Worm (Caenorhabditis elegans) whole organism, L3 larva: Measurements from ENCODE around the gene zyg-1.

ENCODE experiments used
- R02D3.7 ChIP-seq: fragments of 150-350 bp; optimal IDR thresholded peaks from 2 replicates; lab custom pipeline; 2014; ENCODE audit warnings: missing biosample characterization, missing genetic modification characterization
- ZK546.5 ChIP-seq: sonication (generic microtip); optimal IDR thresholded peaks from 2 replicates; lab custom pipeline; 2017; ENCODE audit warnings: missing biosample characterization, missing genetic modification characterization
- ceh-28 ChIP-seq: fragments of 150-350 bp; optimal IDR thresholded peaks from 2 replicates; lab custom pipeline; 2014; ENCODE audit warnings: missing biosample characterization, missing genetic modification reagents, missing genetic modification characterization
- ceh-9 ChIP-seq: sonication (generic microtip); optimal IDR thresholded peaks from 2 replicates; lab custom pipeline; 2018; ENCODE audit warnings: missing biosample characterization, missing genetic modification characterization
- egl-27 ChIP-seq: sonication (generic microtip); optimal IDR thresholded peaks from 4 replicates; lab custom pipeline; 2017; ENCODE audit warnings: missing biosample characterization, missing genetic modification reagents, missing genetic modification characterization
- egl-5 ChIP-seq: fragments of 150-350 bp; optimal IDR thresholded peaks from 2 replicates; lab custom pipeline; 2017; ENCODE audit warnings: missing biosample characterization, missing genetic modification reagents, missing genetic modification characterization, inconsistent platforms
- elt-1 ChIP-seq: fragments of 150-350 bp; optimal IDR thresholded peaks from 2 replicates; lab custom pipeline; 2014; ENCODE audit warnings: missing biosample characterization, missing genetic modification characterization
- elt-2 ChIP-seq: sonication (generic microtip); optimal IDR thresholded peaks from 2 replicates; lab custom pipeline; 2016; ENCODE audit warnings: missing genetic modification reagents, mild to moderate bottlenecking, missing genetic modification characterization, missing compliant biosample characterization
- elt-3 ChIP-seq, 3 experiments: fragments of 150-350 bp in 1 of 3; sonication (generic microtip) in 2 of 3; optimal IDR thresholded peaks; 2 replicates in 2 of 3; 4 replicates in 1 of 3; lab custom pipeline; 2014 to 2017; ENCODE audit warnings: missing biosample characterization in 3 of 3, missing genetic modification characterization in 3 of 3
- fkh-10 ChIP-seq: sonication (generic microtip); optimal IDR thresholded peaks from 2 replicates; lab custom pipeline; 2017; ENCODE audit warnings: missing biosample characterization, missing genetic modification reagents, missing genetic modification characterization
- fkh-2 ChIP-seq: fragments of 150-350 bp; optimal IDR thresholded peaks from 2 replicates; lab custom pipeline; 2014; ENCODE audit warnings: missing biosample characterization, missing genetic modification reagents, missing genetic modification characterization
- hmg-11 ChIP-seq: sonication (generic microtip); optimal IDR thresholded peaks from 2 replicates; lab custom pipeline; 2016; ENCODE audit warnings: missing genetic modification characterization, missing compliant biosample characterization
- lin-15B ChIP-seq: fragments of 150-350 bp; optimal IDR thresholded peaks from 2 replicates; lab custom pipeline; 2014; ENCODE audit warnings: missing biosample characterization, missing genetic modification characterization
- lin-39 ChIP-seq: fragments of 150-350 bp; optimal IDR thresholded peaks from 2 replicates; lab custom pipeline; 2018; ENCODE audit warnings: missing biosample characterization, missing genetic modification reagents, missing genetic modification characterization
- mdl-1 ChIP-seq: fragments of 150-350 bp; optimal IDR thresholded peaks from 2 replicates; lab custom pipeline; 2014; ENCODE audit warnings: missing biosample characterization, missing genetic modification characterization
- nfya-1 ChIP-seq: sonication (generic microtip); optimal IDR thresholded peaks from 2 replicates; lab custom pipeline; 2017; ENCODE audit warnings: missing genetic modification characterization, mild to moderate bottlenecking, missing compliant biosample characterization, antibody characterized with exemption, moderate library complexity; ENCODE audit not compliant: insufficient read depth
- nhr-11 ChIP-seq: fragments of 150-350 bp; optimal IDR thresholded peaks from 2 replicates; lab custom pipeline; 2014; ENCODE audit warnings: missing biosample characterization, missing genetic modification characterization
- nhr-12 ChIP-seq: fragments of 150-350 bp; optimal IDR thresholded peaks from 2 replicates; lab custom pipeline; 2014; ENCODE audit warnings: missing biosample characterization, missing genetic modification characterization
- nhr-23 ChIP-seq: fragments of 150-350 bp; optimal IDR thresholded peaks from 2 replicates; lab custom pipeline; 2014; ENCODE audit warnings: missing biosample characterization, missing genetic modification reagents, missing genetic modification characterization
- nhr-25 ChIP-seq: sonication (generic microtip); optimal IDR thresholded peaks from 2 replicates; lab custom pipeline; 2017; ENCODE audit warnings: missing biosample characterization, missing genetic modification characterization
- nhr-28 ChIP-seq: fragments of 150-350 bp; optimal IDR thresholded peaks from 2 replicates; lab custom pipeline; 2014; ENCODE audit warnings: missing biosample characterization, missing genetic modification characterization
- nhr-43 ChIP-seq: sonication (generic microtip); optimal IDR thresholded peaks from 2 replicates; lab custom pipeline; 2016; ENCODE audit warnings: mild to moderate bottlenecking, missing genetic modification characterization, missing compliant biosample characterization; ENCODE audit not compliant: poor library complexity, severe bottlenecking
- nhr-76 ChIP-seq: fragments of 150-350 bp; sonication (generic microtip); optimal IDR thresholded peaks from 5 replicates; lab custom pipeline; 2014; ENCODE audit warnings: missing biosample characterization, missing genetic modification characterization
- nhr-77 ChIP-seq: fragments of 150-350 bp; optimal IDR thresholded peaks from 2 replicates; lab custom pipeline; 2014; ENCODE audit warnings: missing biosample characterization, missing genetic modification characterization
- pha-4 ChIP-seq: fragments of 150-350 bp; optimal IDR thresholded peaks from 2 replicates; lab custom pipeline; 2014; ENCODE audit warnings: missing biosample characterization, missing genetic modification reagents, missing genetic modification characterization
- pqm-1 ChIP-seq: fragments of 150-350 bp; optimal IDR thresholded peaks from 2 replicates; lab custom pipeline; 2017; ENCODE audit warnings: missing biosample characterization, missing genetic modification characterization, inconsistent platforms
- sea-2 ChIP-seq: fragments of 150-350 bp; sonication (generic microtip); optimal IDR thresholded peaks from 4 replicates; lab custom pipeline; 2014; ENCODE audit warnings: missing biosample characterization, missing genetic modification reagents, missing genetic modification characterization
- skn-1 ChIP-seq: fragments of 150-350 bp; optimal IDR thresholded peaks from 2 replicates; lab custom pipeline; 2014; ENCODE audit warnings: missing biosample characterization, missing genetic modification characterization
- snpc-4 ChIP-seq: fragments of 150-350 bp; optimal IDR thresholded peaks from 2 replicates; lab custom pipeline; 2014; ENCODE audit warnings: missing biosample characterization, missing genetic modification characterization
- unc-39 ChIP-seq: sonication (generic microtip); optimal IDR thresholded peaks from 4 replicates; lab custom pipeline; 2017; ENCODE audit warnings: missing biosample characterization, missing genetic modification characterization

The zyg-1 gene

ce11 chrII:5663180-5663791 is 13.7 kb downstream of the zyg-1 start:
- TF ChIP-seq nfya-1 (tag; lab: Kevin White, UChicago) (peak; percentile 59), pqm-1 (no peak), egl-5 (tag; lab: Kevin White, UChicago) (no peak), hmg-11 (tag; lab: Kevin White, UChicago) (peak; percentile 26), nhr-76 (tag; lab: Kevin White, UChicago) (no peak)

DNA sequence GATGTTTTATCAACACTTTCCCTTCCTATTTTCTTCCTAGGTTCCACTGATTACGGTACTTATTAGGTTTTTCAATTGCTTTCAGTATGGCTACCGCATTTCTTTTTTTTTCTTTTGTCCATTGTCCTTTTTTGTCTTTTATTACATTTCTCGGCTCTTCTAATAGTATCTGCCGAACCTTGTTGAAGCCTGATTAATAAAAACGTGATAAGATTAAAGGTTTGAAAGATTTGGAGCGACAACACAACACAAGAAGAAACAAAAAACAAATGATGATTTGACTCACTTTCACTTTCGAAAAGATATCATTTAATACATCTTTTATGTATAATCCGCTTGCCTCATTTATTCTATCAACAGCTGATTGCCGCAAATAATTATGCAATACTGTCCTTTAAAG is 15.5 kb downstream of the zyg-1 start, which contains the start of gene C25H3.15:
Gene C25H3.15 (plus strand): TSS at position 301 of the 400 bp plus-strand sequence.
- TF ChIP-seq lin-15B (no peak), skn-1 (tag; lab: Kevin White, UChicago) (no peak), nhr-23 (peak; percentile 15)
- TF ChIP-seq, all 47 proteins: peak for 1

- TF ChIP-seq egl-5 (tag; lab: Kevin White, UChicago) (no peak), nhr-23 (no peak), ZK546.5 (tag; lab: Kevin White, UChicago) (no peak), lin-39 (no peak), elt-3 (tag; optimal IDR thresholded peaks at IDR 0.05; lab: Kevin White, UChicago) (no peak), pha-4 (tag; lab: Kevin White, UChicago) (no peak), snpc-4 (tag; lab: Kevin White, UChicago) (no peak), ceh-9 (tag; lab: Kevin White, UChicago) (no peak), unc-39 (no peak), nhr-43 (no peak)
- TF ChIP-seq, all 47 proteins: peak for 0
Measured at ce11 chrII:5665991-5666390, 16.4 kb downstream of the zyg-1 start, which contains the start of gene C25H3.16. C25H3.16 (plus strand) TSS chrII:5666291.

DNA sequence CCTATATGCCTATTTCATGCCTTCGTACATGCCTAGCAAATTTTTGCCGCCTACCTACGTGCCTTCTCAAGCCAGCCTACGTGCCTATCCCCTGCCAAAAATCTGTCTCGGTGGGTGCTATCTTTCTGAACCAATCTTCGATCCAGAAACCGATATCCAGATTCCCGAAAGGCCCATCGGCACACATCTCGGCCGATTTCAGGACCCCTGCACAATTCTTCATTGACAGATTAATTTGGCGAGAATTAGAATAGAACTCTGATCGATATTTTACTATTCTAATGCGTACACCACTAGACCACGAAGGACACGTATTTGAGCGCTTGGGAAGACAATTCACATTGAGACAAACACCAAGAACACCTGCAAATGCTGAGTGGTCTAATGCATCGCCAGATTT is 18.0 kb downstream of the zyg-1 start:
- TF ChIP-seq elt-3 (tag; optimal IDR thresholded peaks at IDR 0.05; lab: Kevin White, UChicago) (no peak), nhr-76 (tag; lab: Kevin White, UChicago) (no peak), skn-1 (tag; lab: Kevin White, UChicago) (no peak), fkh-10 (GFP tag; lab: Kevin White, UChicago) (no peak), pqm-1 (no peak), nhr-11 (tag; lab: Kevin White, UChicago) (no peak), mdl-1 (tag; lab: Kevin White, UChicago) (no peak), lin-15B (no peak), ceh-28 (tag; lab: Kevin White, UChicago) (no peak), nhr-28 (no peak), sea-2 (GFP tag; lab: Kevin White, UChicago) (no peak), nhr-12 (tag; lab: Kevin White, UChicago) (no peak), nhr-25 (no peak), fkh-2 (tag; lab: Kevin White, UChicago) (no peak)
- TF ChIP-seq, all 47 proteins: peak for 0

ce11 chrII:5668830-5669229 is 19.3 kb downstream of the zyg-1 start, which contains the start of gene C25H3.7:
C25H3.7 (minus strand) TSS chrII:5668930.
- no peak for TF ChIP-seq fkh-10 (GFP tag; lab: Kevin White, UChicago)
- no peak for TF ChIP-seq skn-1 (tag; lab: Kevin White, UChicago)
- no peak for TF ChIP-seq nhr-25
- TF ChIP-seq nhr-76 (tag; lab: Kevin White, UChicago) = no peak
- no peak for TF ChIP-seq elt-3 (tag; optimal IDR thresholded peaks at IDR 0.05; lab: Kevin White, UChicago)
- TF ChIP-seq nhr-23 = no peak
- TF ChIP-seq egl-27 (tag; lab: Kevin White, UChicago) = no peak
- TF ChIP-seq nhr-77 (tag; lab: Kevin White, UChicago) = no peak
- TF ChIP-seq elt-2 (tag; lab: Kevin White, UChicago) = no peak

DNA sequence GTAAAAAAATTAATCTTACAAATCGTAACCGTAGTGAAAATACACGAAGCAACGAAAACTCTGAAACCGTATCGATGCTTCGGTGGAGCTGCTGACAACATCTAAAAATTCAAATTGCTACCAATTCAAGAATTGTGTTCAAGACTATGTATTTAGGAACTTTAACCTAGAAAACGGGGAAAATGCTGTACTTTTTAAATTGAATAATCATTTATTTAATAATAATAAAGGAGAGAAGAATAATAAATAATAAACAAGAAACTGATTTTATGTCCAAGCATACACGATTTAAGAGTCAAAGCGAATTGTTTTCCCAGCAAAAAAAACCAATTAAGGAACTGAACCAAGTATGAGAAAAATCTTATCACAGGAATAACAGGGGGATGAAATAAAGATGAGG is 20.0 kb downstream of the zyg-1 start, which contains the start of gene C25H3.17:
Gene C25H3.17 (minus strand): TSS at position 101 of the 400 bp plus-strand sequence.
- TF ChIP-seq elt-1 (tag; lab: Kevin White, UChicago) (no peak), R02D3.7 (no peak), egl-5 (tag; lab: Kevin White, UChicago) (no peak)
